Worm (Caenorhabditis elegans): ENCODE results near the gene nipa-1.

nipa-1 gene

ce11 chrIII:3063999-3064398 is 62.9 kb downstream of the nipa-1 start, which contains the start of gene H06I04.6:
Gene H06I04.6, minus strand, starts transcription at chrIII:3064343.
- TF ChIP-seq pha-4 (tag; optimal IDR thresholded peaks at IDR 0.05) (no peak), egrh-3 (GFP tag; IDR thresholded peaks at IDR 0.05) (peak; percentile 45; the same call in 1 of the 2 replicates), zfh-2 (GFP tag; conservative IDR thresholded peaks at IDR 0.05) (peak; percentile 74; the same call in 1 of the 2 replicates)

- TF ChIP-seq ceh-91 (GFP tag; IDR thresholded peaks at IDR 0.05) (no peak), hmg-1.2 (GFP tag; IDR thresholded peaks at IDR 0.05) (peak; percentile 91), lin-35 (GFP tag; optimal IDR thresholded peaks at IDR 0.05) (no peak), nfya-1 (tag; optimal IDR thresholded peaks at IDR 0.05; ENCODE audit: borderline replicate concordance, insufficient read depth) (no peak)
Observed at ce11 chrIII:3063565-3063964, 63.4 kb downstream of the nipa-1 start.

ce11 chrIII:3063084-3063483 is 63.8 kb downstream of the nipa-1 start:
- TF ChIP-seq hmg-1.2 (GFP tag; IDR thresholded peaks at IDR 0.05), result peak; percentile 85
- no peak for TF ChIP-seq B0261.1 (tag; optimal IDR thresholded peaks at IDR 0.05)
- TF ChIP-seq zfh-2 (GFP tag; conservative IDR thresholded peaks at IDR 0.05), result peak; percentile 56
